Worm (Caenorhabditis elegans): ENCODE data around the gene sax-2.

- TF ChIP-seq ztf-4 (tag; optimal IDR thresholded peaks at IDR 0.05) (no peak), zip-4 (GFP tag; optimal IDR thresholded peaks at IDR 0.05) (no peak), lir-3 (tag; optimal IDR thresholded peaks at IDR 0.05; ENCODE audit: poor library complexity) (no peak), pqm-1 (tag; optimal IDR thresholded peaks at IDR 0.05) (no peak)
These were observed 50.0 kb downstream of the sax-2 start, which contains the start of gene T10F2.5 for ce11 chrIII:5159505-5159904.

Data from whole organism, L1 larva.